Fruit fly (Drosophila melanogaster) whole organism, embryonic: ENCODE measurements around the gene CG11912.

ENCODE experiments used
- Atf3 ChIP-seq: fragments of 200-800 bp; sonication (Bioruptor generic); optimal IDR thresholded peaks from 3 replicates; lab custom pipeline; 2016; ENCODE audit warnings: missing biosample characterization, missing genetic modification characterization
- Bteb2 ChIP-seq: fragments of 200-800 bp; sonication (Bioruptor generic); optimal IDR thresholded peaks from 2 replicates; lab custom pipeline; 2016; ENCODE audit warnings: missing biosample characterization, missing genetic modification characterization
- CG11696 ChIP-seq: fragments of 200-800 bp; sonication (Bioruptor generic); IDR thresholded peaks from 2 replicates; pipeline ENCODE4 v1.3.6; 2022; ENCODE audit warnings: missing biosample characterization, missing genetic modification characterization
- CG13624 ChIP-seq: fragments of 200-800 bp; sonication (Bioruptor generic); optimal IDR thresholded peaks from 2 replicates; lab custom pipeline; 2016; ENCODE audit warnings: missing biosample characterization, missing genetic modification characterization
- CG15269 ChIP-seq: fragments of 200-800 bp; sonication (Bioruptor generic); optimal IDR thresholded peaks from 2 replicates; lab custom pipeline; 2018; ENCODE audit warnings: missing biosample characterization, mild to moderate bottlenecking, missing genetic modification characterization, moderate library complexity
- CG18262 ChIP-seq: fragments of 200-800 bp; optimal IDR thresholded peaks from 3 replicates; lab custom pipeline; 2019; ENCODE audit warnings: missing biosample characterization, mild to moderate bottlenecking, missing genetic modification characterization, moderate library complexity
- CG31441 ChIP-seq: fragments of 200-800 bp; sonication (Bioruptor generic); IDR thresholded peaks from 2 replicates; pipeline ENCODE4 v1.3.6; 2022; ENCODE audit warnings: missing biosample characterization, missing genetic modification characterization
- CG32767 ChIP-seq: fragments of 200-800 bp; sonication (Bioruptor generic); IDR thresholded peaks from 2 replicates; pipeline ENCODE4 v1.3.6; 2022; ENCODE audit warnings: missing biosample characterization, missing genetic modification characterization
- CG3838 ChIP-seq: fragments of 200-800 bp; sonication (Bioruptor generic); optimal IDR thresholded peaks from 3 replicates; lab custom pipeline; 2016; ENCODE audit warnings: missing biosample characterization, missing genetic modification characterization
- CG4424 ChIP-seq: fragments of 200-800 bp; sonication (Bioruptor generic); optimal IDR thresholded peaks from 3 replicates; lab custom pipeline; 2016; ENCODE audit warnings: missing biosample characterization, missing genetic modification characterization
- CG6689 ChIP-seq: fragments of 200-800 bp; sonication (Bioruptor generic); IDR thresholded peaks from 2 replicates; pipeline ENCODE4 v1.3.6; 2022; ENCODE audit warnings: missing biosample characterization, missing genetic modification characterization
- CG8281 ChIP-seq: fragments of 200-800 bp; sonication (Bioruptor generic); optimal IDR thresholded peaks from 2 replicates; lab custom pipeline; 2018; ENCODE audit warnings: missing biosample characterization, mild to moderate bottlenecking, missing genetic modification characterization, moderate library complexity
- CG8478 ChIP-seq: fragments of >200 bp; optimal IDR thresholded peaks from 2 replicates; lab custom pipeline; 2018
- CG9727 ChIP-seq: fragments of 200-800 bp; sonication (Bioruptor generic); optimal IDR thresholded peaks from 3 replicates; lab custom pipeline; 2017; ENCODE audit warnings: missing biosample characterization, mild to moderate bottlenecking, missing genetic modification characterization
- CrebB ChIP-seq: fragments of 200-800 bp; sonication (Bioruptor generic); optimal IDR thresholded peaks from 3 replicates; lab custom pipeline; 2018; ENCODE audit warnings: missing biosample characterization, mild to moderate bottlenecking, missing genetic modification characterization
- Drgx ChIP-seq: fragments of 200-800 bp; sonication (Bioruptor generic); IDR thresholded peaks from 2 replicates; pipeline ENCODE4 v1.3.6; 2022; ENCODE audit warnings: missing biosample characterization, missing genetic modification characterization
- Ets97D ChIP-seq: fragments of 200-800 bp; sonication (Bioruptor generic); optimal IDR thresholded peaks from 3 replicates; lab custom pipeline; 2016; ENCODE audit warnings: missing biosample characterization, missing genetic modification characterization
- HLH4C ChIP-seq: fragments of 200-800 bp; sonication (Bioruptor generic); IDR thresholded peaks from 3 replicates; pipeline ENCODE4 v1.3.6; 2022; ENCODE audit warnings: missing biosample characterization, missing genetic modification characterization; ENCODE audit not compliant: partially characterized antibody
- HLH54F ChIP-seq: fragments of 200-800 bp; sonication (Bioruptor generic); optimal IDR thresholded peaks from 3 replicates; lab custom pipeline; 2016; ENCODE audit warnings: missing biosample characterization, missing genetic modification characterization
- Hey ChIP-seq: fragments of 200-800 bp; sonication (Bioruptor generic); optimal IDR thresholded peaks from 3 replicates; lab custom pipeline; 2018; ENCODE audit warnings: missing biosample characterization, mild to moderate bottlenecking, missing genetic modification characterization
- Jarid2 ChIP-seq: fragments of 200-800 bp; sonication (Bioruptor generic); optimal IDR thresholded peaks from 3 replicates; lab custom pipeline; 2017; ENCODE audit warnings: mild to moderate bottlenecking, missing biosample characterization, missing genetic modification reagents, missing genetic modification characterization
- Lim3 ChIP-seq: fragments of 200-800 bp; sonication (Bioruptor generic); IDR thresholded peaks from 2 replicates; pipeline ENCODE4 v1.3.6; 2022; ENCODE audit warnings: missing biosample characterization, missing genetic modification characterization
- Mad ChIP-seq: fragments of 200-800 bp; sonication (Bioruptor generic); optimal IDR thresholded peaks from 2 replicates; lab custom pipeline; 2016; ENCODE audit warnings: missing biosample characterization, missing genetic modification characterization
- Side ChIP-seq: fragments of 200-800 bp; sonication (Bioruptor generic); optimal IDR thresholded peaks from 2 replicates; lab custom pipeline; 2016; ENCODE audit warnings: missing biosample characterization, missing genetic modification characterization
- Sox100B ChIP-seq: fragments of 200-800 bp; sonication (Bioruptor generic); optimal IDR thresholded peaks from 3 replicates; lab custom pipeline; 2018; ENCODE audit warnings: missing biosample characterization, mild to moderate bottlenecking, missing genetic modification characterization
- btn ChIP-seq: fragments of 200-800 bp; sonication (Bioruptor generic); optimal IDR thresholded peaks from 2 replicates; lab custom pipeline; 2016; ENCODE audit warnings: missing biosample characterization, missing genetic modification characterization
- crc ChIP-seq: fragments of 200-800 bp; sonication (Bioruptor generic); optimal IDR thresholded peaks from 2 replicates; lab custom pipeline; 2016; ENCODE audit warnings: missing biosample characterization, missing genetic modification characterization
- exex ChIP-seq: fragments of 200-800 bp; sonication (Bioruptor generic); optimal IDR thresholded peaks from 4 replicates; lab custom pipeline; 2018; ENCODE audit warnings: missing biosample characterization, mild to moderate bottlenecking, missing genetic modification characterization, moderate library complexity
- hkb ChIP-seq, 2 experiments: fragments of 200-800 bp in 1 of 2; fragments of >200 bp in 1 of 2; sonication (Bioruptor generic) in 1 of 2; IDR thresholded peaks in 1 of 2; optimal IDR thresholded peaks in 1 of 2; 2 replicates each; pipeline versions ENCODE4 v1.3.6 to Lab custom; 2017 to 2022; ENCODE audit warnings: missing biosample characterization in 1 of 2, missing genetic modification characterization in 1 of 2
- ind ChIP-seq: fragments of 200-800 bp; sonication (Bioruptor generic); optimal IDR thresholded peaks from 3 replicates; lab custom pipeline; 2016; ENCODE audit warnings: missing biosample characterization, missing genetic modification characterization
- inv ChIP-seq: fragments of 200-800 bp; sonication (Bioruptor generic); IDR thresholded peaks from 2 replicates; pipeline ENCODE4 v1.3.6; 2022; ENCODE audit warnings: missing biosample characterization, missing genetic modification characterization; ENCODE audit not compliant: partially characterized antibody
- kni ChIP-seq: fragments of 200-800 bp; sonication (Bioruptor generic); optimal IDR thresholded peaks from 3 replicates; lab custom pipeline; 2017; ENCODE audit warnings: mild to moderate bottlenecking, missing biosample characterization, missing genetic modification reagents, missing genetic modification characterization
- oc ChIP-seq: fragments of 200-800 bp; sonication (Bioruptor generic); optimal IDR thresholded peaks from 2 replicates; lab custom pipeline; 2018; ENCODE audit warnings: missing biosample characterization, mild to moderate bottlenecking, missing genetic modification characterization, moderate library complexity
- prd ChIP-seq, 3 experiments: fragments of >200 bp in 2 of 3; fragments of 200-800 bp in 1 of 3; sonication (Bioruptor generic) in 1 of 3; optimal IDR thresholded peaks in 2 of 3; IDR thresholded peaks in 1 of 3; 2 replicates in 2 of 3; 3 replicates in 1 of 3; pipeline versions ENCODE4 v1.3.6 to Lab custom; 2017 to 2022; ENCODE audit warnings: missing biosample characterization in 1 of 3, missing genetic modification characterization in 1 of 3
- row ChIP-seq: fragments of 200-800 bp; sonication (Bioruptor generic); IDR thresholded peaks from 3 replicates; pipeline ENCODE4 v1.3.6; 2022; ENCODE audit warnings: missing biosample characterization, missing genetic modification characterization
- sc ChIP-seq, 3 experiments: fragments of >200 bp in 2 of 3; fragments of 200-800 bp in 1 of 3; sonication (Bioruptor generic) in 1 of 3; optimal IDR thresholded peaks; 2 replicates in 2 of 3; 3 replicates in 1 of 3; lab custom pipeline; 2017; ENCODE audit warnings: mild to moderate bottlenecking in 1 of 3, missing biosample characterization in 1 of 3, missing genetic modification characterization in 1 of 3, missing genetic modification reagents in 1 of 3
- sd ChIP-seq: fragments of 200-800 bp; sonication (Bioruptor generic); optimal IDR thresholded peaks from 3 replicates; lab custom pipeline; 2018; ENCODE audit warnings: missing biosample characterization, mild to moderate bottlenecking, missing genetic modification characterization, moderate library complexity
- ssp ChIP-seq: fragments of 200-800 bp; sonication (Bioruptor generic); IDR thresholded peaks from 2 replicates; pipeline ENCODE4 v1.3.6; 2022; ENCODE audit warnings: missing biosample characterization, missing genetic modification characterization
- tgo ChIP-seq: fragments of 200-800 bp; sonication (Bioruptor generic); IDR thresholded peaks from 3 replicates; pipeline ENCODE4 v1.3.6; 2022; ENCODE audit warnings: missing biosample characterization, missing genetic modification characterization
- tio ChIP-seq: fragments of 200-800 bp; sonication (Bioruptor generic); optimal IDR thresholded peaks from 2 replicates; lab custom pipeline; 2017; ENCODE audit warnings: missing biosample characterization, missing genetic modification characterization, inconsistent platforms
- ttk ChIP-seq: fragments of 200-800 bp; sonication (Bioruptor generic); IDR thresholded peaks from 2 replicates; pipeline ENCODE4 v2.1.2; 2022; ENCODE audit warnings: missing biosample characterization, missing genetic modification characterization
- unpg ChIP-seq: fragments of 200-800 bp; sonication (Bioruptor generic); optimal IDR thresholded peaks from 3 replicates; lab custom pipeline; 2018; ENCODE audit warnings: missing biosample characterization, mild to moderate bottlenecking, missing genetic modification characterization, moderate library complexity
- vvl ChIP-seq: fragments of 200-800 bp; sonication (Bioruptor generic); IDR thresholded peaks from 2 replicates; pipeline ENCODE4 v1.3.6; 2022; ENCODE audit warnings: missing biosample characterization, missing genetic modification characterization
- wor ChIP-seq: fragments of 200-800 bp; sonication (Bioruptor generic); IDR thresholded peaks from 2 replicates; pipeline ENCODE4 v1.3.6; 2022; ENCODE audit warnings: missing biosample characterization, missing genetic modification characterization

The CG11912 gene

DNA sequence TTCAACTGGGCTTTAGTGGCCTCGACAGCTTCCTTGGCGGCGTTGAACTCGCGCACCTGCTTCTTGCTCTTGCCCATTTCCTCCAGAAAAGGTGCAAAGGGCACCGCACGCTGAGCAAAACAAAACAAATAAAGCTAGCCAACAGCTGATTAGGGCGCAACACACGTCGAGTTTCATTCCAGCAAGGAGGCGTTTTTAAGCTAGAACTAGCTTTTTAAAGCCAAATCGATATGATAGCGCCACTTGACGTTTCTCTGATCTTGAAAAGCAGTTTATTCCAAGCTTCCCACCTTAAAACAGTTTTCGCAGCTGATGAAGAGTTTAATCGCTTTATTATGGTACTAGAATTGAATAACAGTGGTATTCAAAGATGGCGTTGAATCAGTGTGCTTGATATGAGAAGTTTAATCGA lies 36.0 kb downstream of the CG11912 start, which contains the start of gene CG11601 (continued):
- peak; percentile 34 for TF ChIP-seq HLH54F (GFP tag; lab: Kevin White, UChicago)
- TF ChIP-seq CG9727: peak; percentile 1
- TF ChIP-seq HLH4C (GFP tag; lab: Robert Waterston, UW): peak; percentile 51; the same call in 2 of the 3 replicates
- TF ChIP-seq tio (GFP tag; lab: Kevin White, UChicago): no peak
- TF ChIP-seq CG8281 (tag; lab: Kevin White, UChicago): no peak
- TF ChIP-seq ttk: no peak
- TF ChIP-seq CG32767 (GFP tag; lab: Robert Waterston, UW): 0 out of 2 replicates have a peak, but pooled peaks have one; percentile 27
- peak; percentile 24 for TF ChIP-seq kni (GFP tag; lab: Kevin White, UChicago)
- TF ChIP-seq Side (GFP tag; lab: Kevin White, UChicago): peak; percentile 10
- TF ChIP-seq exex (tag; lab: Kevin White, UChicago): peak; percentile 37
- TF ChIP-seq CG4424 (GFP tag; lab: Kevin White, UChicago): no peak
- no peak for TF ChIP-seq Atf3 (GFP tag; lab: Kevin White, UChicago)
- no peak for TF ChIP-seq CG31441 (GFP tag; lab: Robert Waterston, UW)
- no peak for TF ChIP-seq Sox100B
- TF ChIP-seq hkb (optimal IDR thresholded peaks at IDR 0.05; lab: Kevin White, UChicago): peak; percentile 55
- no peak for TF ChIP-seq hkb (GFP tag; IDR thresholded peaks at IDR 0.05; lab: Robert Waterston, UW)
- TF ChIP-seq sd (tag; lab: Kevin White, UChicago): no peak
- TF ChIP-seq crc (GFP tag; lab: Kevin White, UChicago): no peak
- TF ChIP-seq CG18262: peak; percentile 2
- no peak for TF ChIP-seq Hey (tag; lab: Kevin White, UChicago)
- peak; percentile 40 for TF ChIP-seq CG6689 (GFP tag; lab: Robert Waterston, UW)
- TF ChIP-seq Jarid2 (GFP tag; lab: Kevin White, UChicago): no peak
- TF ChIP-seq vvl (GFP tag; lab: Robert Waterston, UW): peak; percentile 72
- no peak for TF ChIP-seq Drgx
- no peak for TF ChIP-seq Lim3
- TF ChIP-seq tgo (GFP tag; lab: Robert Waterston, UW): 0 out of 3 replicates have a peak, but pooled peaks have one; percentile 14
- TF ChIP-seq CG15269 (tag; lab: Kevin White, UChicago): no peak
- TF ChIP-seq prd (optimal IDR thresholded peaks at IDR 0.05; lab: Kevin White, UChicago): no peak
- TF ChIP-seq prd (GFP tag; IDR thresholded peaks at IDR 0.05; lab: Robert Waterston, UW): 0 out of 3 replicates have a peak, but pooled peaks have one; percentile 43
- peak; percentile 18 for TF ChIP-seq ind (GFP tag; lab: Kevin White, UChicago)
- peak; percentile 53 for TF ChIP-seq Ets97D (GFP tag; lab: Kevin White, UChicago)
- peak; percentile 83 for TF ChIP-seq row (GFP tag; lab: Robert Waterston, UW)
- TF ChIP-seq Bteb2 (GFP tag; lab: Kevin White, UChicago): peak; percentile 14
- no peak for TF ChIP-seq CrebB (tag; lab: Kevin White, UChicago)
- peak; percentile 83 for TF ChIP-seq ssp (GFP tag; lab: Robert Waterston, UW)
- TF ChIP-seq wor (GFP tag; lab: Robert Waterston, UW): no peak
- TF ChIP-seq CG8478 (lab: Kevin White, UChicago): no peak
- TF ChIP-seq CG13624: peak; percentile 34
- no peak for TF ChIP-seq unpg (GFP tag; lab: Kevin White, UChicago)
- TF ChIP-seq oc (tag; lab: Kevin White, UChicago): no peak
- TF ChIP-seq Mad: peak; percentile 26
- TF ChIP-seq CG3838 (GFP tag; lab: Kevin White, UChicago): no peak
- TF ChIP-seq CG11696 (GFP tag; lab: Robert Waterston, UW): no peak
- TF ChIP-seq sc (optimal IDR thresholded peaks at IDR 0.05; lab: Kevin White, UChicago): no peak
- no peak for TF ChIP-seq sc (GFP tag; optimal IDR thresholded peaks at IDR 0.05; lab: Kevin White, UChicago)
- no peak for TF ChIP-seq inv (GFP tag; lab: Robert Waterston, UW)
- no peak for TF ChIP-seq btn (GFP tag; lab: Kevin White, UChicago)
